Worm (Caenorhabditis elegans) whole organism, L2 larva: ENCODE results near the gene F39H12.3.

ENCODE experiments used
- ama-1 ChIP-seq: fragments of 150-350 bp; optimal IDR thresholded peaks from 2 replicates; lab custom pipeline; 2018; ENCODE audit warnings: inconsistent platforms
- ceh-82 ChIP-seq: fragments of 150-350 bp; optimal IDR thresholded peaks from 2 replicates; lab custom pipeline; 2014; ENCODE audit warnings: missing biosample characterization, missing genetic modification characterization
- fos-1 ChIP-seq: fragments of 150-350 bp; optimal IDR thresholded peaks from 2 replicates; lab custom pipeline; 2014; ENCODE audit warnings: missing biosample characterization, missing genetic modification characterization
- nhr-77 ChIP-seq: fragments of 150-350 bp; optimal IDR thresholded peaks from 2 replicates; lab custom pipeline; 2014; ENCODE audit warnings: missing biosample characterization, missing genetic modification characterization

ce11 chrX:853604-854003 lies 12.3 kb upstream of the F39H12.3 start:
- no peak for TF ChIP-seq fos-1
- no peak for TF ChIP-seq ama-1
- no peak for TF ChIP-seq nhr-77 (tag; lab: Kevin White, UChicago)
- no peak for TF ChIP-seq ceh-82 (tag; lab: Kevin White, UChicago)
